Worm (Caenorhabditis elegans): ENCODE results near the gene sre-14.

DNA sequence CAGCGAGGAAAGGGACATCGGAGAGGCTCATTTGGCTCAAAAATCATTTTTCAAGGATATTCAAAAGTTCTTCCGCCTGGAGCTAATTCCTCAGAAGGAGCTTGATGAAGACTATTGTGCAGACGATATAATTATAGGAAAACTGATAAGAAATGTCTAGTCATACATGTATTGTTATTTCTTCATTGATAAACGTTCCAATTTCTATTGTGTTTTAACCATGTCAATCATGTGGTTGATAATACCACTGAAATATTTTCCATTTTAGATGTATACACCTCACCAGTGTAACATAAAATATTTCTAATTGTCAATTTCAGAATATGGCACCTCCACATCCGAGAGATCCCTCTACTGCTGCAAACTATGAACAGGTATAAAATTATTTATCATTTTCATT is 18.1 kb upstream of the sre-14 start, which contains the start of gene ltah-1.1:
- no peak for TF ChIP-seq B0310.2 (tag; optimal IDR thresholded peaks at IDR 0.05)
- no peak for TF ChIP-seq flt-1 (GFP tag; IDR thresholded peaks at IDR 0.05)
- no peak for TF ChIP-seq ceh-36 (tag; optimal IDR thresholded peaks at IDR 0.05)
- TF ChIP-seq tra-4 (tag; optimal IDR thresholded peaks at IDR 0.05), result no peak
- TF ChIP-seq pes-1 (GFP tag; IDR thresholded peaks at IDR 0.05), result no peak
- TF ChIP-seq aly-1 (tag; optimal IDR thresholded peaks at IDR 0.05), result no peak
- no peak for TF ChIP-seq ama-1 (optimal IDR thresholded peaks at IDR 0.05)
- TF ChIP-seq hmg-4 (GFP tag; optimal IDR thresholded peaks at IDR 0.05), result no peak
- no peak for TF ChIP-seq hnd-1 (tag; optimal IDR thresholded peaks at IDR 0.05)
- TF ChIP-seq F13C5.2 (tag; optimal IDR thresholded peaks at IDR 0.05), result no peak
- no peak for TF ChIP-seq sea-1 (GFP tag; conservative IDR thresholded peaks at IDR 0.05)
- no peak for TF ChIP-seq ceh-13 (GFP tag; optimal IDR thresholded peaks at IDR 0.05)

All from whole organism, early embryonic.